Worm (Caenorhabditis elegans) whole organism, L4 larva: ENCODE data around the gene F54D10.7.

ENCODE experiments used
- D1046.2 ChIP-seq: fragments of 200-800 bp; sonication (Bioruptor generic); IDR thresholded peaks from 2 replicates; pipeline ENCODE4 v1.3.6; 2022; ENCODE audit warnings: missing genetic modification characterization, missing compliant biosample characterization
- F49E8.2 ChIP-seq: sonication (generic microtip); optimal IDR thresholded peaks from 2 replicates; lab custom pipeline; 2016; ENCODE audit warnings: missing compliant biosample characterization, mild to moderate bottlenecking, missing genetic modification characterization, borderline replicate concordance
- Y5F2A.4 ChIP-seq: fragments of 200-800 bp; sonication (Bioruptor generic); optimal IDR thresholded peaks from 2 replicates; lab custom pipeline; 2018; ENCODE audit warnings: mild to moderate bottlenecking, missing genetic modification characterization, missing compliant biosample characterization
- ceh-28 ChIP-seq: fragments of 150-350 bp; optimal IDR thresholded peaks from 2 replicates; lab custom pipeline; 2014; ENCODE audit warnings: missing biosample characterization, missing genetic modification reagents, missing genetic modification characterization
- ceh-82 ChIP-seq: sonication (generic microtip); optimal IDR thresholded peaks from 2 replicates; lab custom pipeline; 2017; ENCODE audit warnings: missing biosample characterization, missing genetic modification characterization
- cey-2 ChIP-seq: sonication (generic microtip); optimal IDR thresholded peaks from 3 replicates; lab custom pipeline; 2017; ENCODE audit warnings: missing genetic modification characterization, mild to moderate bottlenecking, missing compliant biosample characterization, antibody characterized with exemption, borderline replicate concordance; ENCODE audit not compliant: insufficient read depth
- daf-16 ChIP-seq, 3 experiments: sonication (generic microtip); optimal IDR thresholded peaks; 2 replicates each; lab custom pipeline; 2016 to 2017; ENCODE audit warnings: missing genetic modification characterization in 3 of 3, missing genetic modification reagents in 3 of 3, mild to moderate bottlenecking in 2 of 3, missing compliant biosample characterization in 2 of 3, missing biosample characterization in 1 of 3, moderate library complexity in 1 of 3
- daf-8 ChIP-seq: fragments of 200-800 bp; sonication (Bioruptor generic); IDR thresholded peaks from 2 replicates; pipeline ENCODE4 v1.3.6; 2022; ENCODE audit warnings: missing genetic modification characterization, missing compliant biosample characterization
- dmd-6 ChIP-seq: fragments of 200-800 bp; sonication (Bioruptor generic); IDR thresholded peaks from 2 replicates; pipeline ENCODE4 v1.3.6; 2022; ENCODE audit warnings: missing genetic modification reagents, missing genetic modification characterization, missing compliant biosample characterization
- dmd-8 ChIP-seq: fragments of 200-800 bp; sonication (Bioruptor generic); IDR thresholded peaks from 2 replicates; pipeline ENCODE4 v1.3.6; 2022; ENCODE audit warnings: missing genetic modification characterization, missing compliant biosample characterization
- dmd-9 ChIP-seq: fragments of 200-800 bp; sonication (Bioruptor generic); IDR thresholded peaks from 2 replicates; pipeline ENCODE4 v1.3.6; 2022; ENCODE audit warnings: missing genetic modification reagents, missing genetic modification characterization, missing compliant biosample characterization
- dpl-1 ChIP-seq: fragments of 150-350 bp; optimal IDR thresholded peaks from 2 replicates; lab custom pipeline; 2014; ENCODE audit warnings: missing biosample characterization, missing genetic modification reagents, missing genetic modification characterization
- duxl-1 ChIP-seq: sonication (generic microtip); optimal IDR thresholded peaks from 2 replicates; lab custom pipeline; 2016; ENCODE audit warnings: mild to moderate bottlenecking, missing genetic modification characterization, moderate library complexity, missing compliant biosample characterization; ENCODE audit not compliant: poor library complexity
- dve-1 ChIP-seq: sonication (generic microtip); optimal IDR thresholded peaks from 2 replicates; lab custom pipeline; 2017; ENCODE audit warnings: antibody characterized with exemption, mild to moderate bottlenecking, missing genetic modification characterization, missing compliant biosample characterization; ENCODE audit not compliant: insufficient read depth
- gei-8 ChIP-seq: fragments of 200-800 bp; sonication (Bioruptor generic); optimal IDR thresholded peaks from 2 replicates; lab custom pipeline; 2018; ENCODE audit warnings: mild to moderate bottlenecking, missing genetic modification characterization, missing compliant biosample characterization
- hif-1 ChIP-seq, 2 experiments: sonication (generic microtip); optimal IDR thresholded peaks; 2 replicates each; lab custom pipeline; 2016 to 2017; ENCODE audit warnings: missing compliant biosample characterization in 2 of 2, missing genetic modification characterization in 2 of 2, missing genetic modification reagents in 2 of 2, missing genotype in 2 of 2, mild to moderate bottlenecking in 1 of 2
- hlh-11 ChIP-seq: fragments of 200-800 bp; sonication (Bioruptor generic); optimal IDR thresholded peaks from 2 replicates; lab custom pipeline; 2018; ENCODE audit warnings: mild to moderate bottlenecking, missing genetic modification characterization, missing compliant biosample characterization
- hlh-30 ChIP-seq: sonication (generic microtip); optimal IDR thresholded peaks from 2 replicates; lab custom pipeline; 2017; ENCODE audit warnings: antibody characterized with exemption, mild to moderate bottlenecking, missing genetic modification characterization, missing compliant biosample characterization; ENCODE audit not compliant: insufficient read depth
- lin-13 ChIP-seq: fragments of 150-350 bp; optimal IDR thresholded peaks from 2 replicates; lab custom pipeline; 2014; ENCODE audit warnings: missing biosample characterization, missing genetic modification reagents, missing genetic modification characterization
- lin-15B ChIP-seq: fragments of 150-350 bp; sonication (generic microtip); optimal IDR thresholded peaks from 3 replicates; lab custom pipeline; 2014; ENCODE audit warnings: missing biosample characterization, missing genetic modification characterization
- lin-29 ChIP-seq: fragments of 200-800 bp; sonication (Bioruptor generic); IDR thresholded peaks from 2 replicates; pipeline ENCODE4 v1.3.6; 2022; ENCODE audit warnings: missing genetic modification reagents, missing genetic modification characterization, missing compliant biosample characterization
- lin-38 ChIP-seq: fragments of 200-800 bp; sonication (Bioruptor generic); IDR thresholded peaks from 2 replicates; pipeline ENCODE4 v1.3.6; 2022; ENCODE audit warnings: missing genetic modification reagents, missing genetic modification characterization, missing compliant biosample characterization
- lsy-2 ChIP-seq, 2 experiments: fragments of 150-350 bp in 1 of 2; sonication (generic microtip) in 1 of 2; optimal IDR thresholded peaks; 2 replicates each; lab custom pipeline; 2014 to 2017; ENCODE audit warnings: missing biosample characterization in 2 of 2, missing genetic modification characterization in 2 of 2
- mdl-1 ChIP-seq, 2 experiments: fragments of 150-350 bp in 1 of 2; sonication (generic microtip) in 1 of 2; optimal IDR thresholded peaks; 2 replicates each; lab custom pipeline; 2014 to 2017; ENCODE audit warnings: missing biosample characterization in 2 of 2, missing genetic modification characterization in 2 of 2
- mep-1 ChIP-seq: fragments of 150-350 bp; sonication (generic microtip); optimal IDR thresholded peaks from 3 replicates; lab custom pipeline; 2014; ENCODE audit warnings: missing biosample characterization, missing genetic modification characterization
- nhr-10 ChIP-seq: fragments of 150-350 bp; optimal IDR thresholded peaks from 2 replicates; lab custom pipeline; 2014; ENCODE audit warnings: missing biosample characterization, missing genetic modification characterization
- nhr-11 ChIP-seq: fragments of 150-350 bp; optimal IDR thresholded peaks from 2 replicates; lab custom pipeline; 2014; ENCODE audit warnings: missing biosample characterization, missing genetic modification characterization
- nhr-111 ChIP-seq: fragments of 200-800 bp; sonication (Bioruptor generic); optimal IDR thresholded peaks from 2 replicates; lab custom pipeline; 2018; ENCODE audit warnings: mild to moderate bottlenecking, missing genetic modification characterization, missing compliant biosample characterization
- nhr-237 ChIP-seq: sonication (generic microtip); optimal IDR thresholded peaks from 2 replicates; lab custom pipeline; 2017; ENCODE audit warnings: missing biosample characterization, missing genetic modification characterization
- nhr-48 ChIP-seq: sonication (generic microtip); optimal IDR thresholded peaks from 2 replicates; lab custom pipeline; 2016; ENCODE audit warnings: mild to moderate bottlenecking, missing genetic modification characterization, missing compliant biosample characterization
- nhr-6 ChIP-seq: fragments of 150-350 bp; optimal IDR thresholded peaks from 2 replicates; lab custom pipeline; 2014; ENCODE audit warnings: missing biosample characterization, missing genetic modification characterization
- pha-4 ChIP-seq, 2 experiments: fragments of 150-350 bp in 1 of 2; fragments of 200-800 bp in 1 of 2; sonication (Bioruptor generic) in 1 of 2; IDR thresholded peaks in 1 of 2; optimal IDR thresholded peaks in 1 of 2; 2 replicates each; pipeline versions ENCODE4 v1.3.6 to Lab custom; 2014 to 2022; ENCODE audit warnings: missing genetic modification characterization in 2 of 2, missing genetic modification reagents in 2 of 2, missing biosample characterization in 1 of 2, missing compliant biosample characterization in 1 of 2
- php-3 ChIP-seq: fragments of 200-800 bp; sonication (Bioruptor generic); IDR thresholded peaks from 2 replicates; pipeline ENCODE4 v1.3.6; 2022; ENCODE audit warnings: missing genetic modification reagents, missing genetic modification characterization, missing compliant biosample characterization
- rbr-2 ChIP-seq: sonication (generic microtip); optimal IDR thresholded peaks from 2 replicates; lab custom pipeline; 2016; ENCODE audit warnings: missing genotype, missing genetic modification characterization, missing compliant biosample characterization
- sdz-12 ChIP-seq: fragments of 200-800 bp; sonication (Bioruptor generic); optimal IDR thresholded peaks from 2 replicates; lab custom pipeline; 2018; ENCODE audit warnings: mild to moderate bottlenecking, missing genetic modification characterization, missing compliant biosample characterization
- snpc-4 ChIP-seq: fragments of 150-350 bp; optimal IDR thresholded peaks from 2 replicates; lab custom pipeline; 2014; ENCODE audit warnings: missing biosample characterization, missing genetic modification characterization
- spr-1 ChIP-seq: sonication (generic microtip); optimal IDR thresholded peaks from 2 replicates; lab custom pipeline; 2016; ENCODE audit warnings: mild to moderate bottlenecking, missing genetic modification characterization, missing compliant biosample characterization
- tag-97 ChIP-seq: fragments of 200-800 bp; sonication (Bioruptor generic); IDR thresholded peaks from 2 replicates; pipeline ENCODE4 v1.3.6; 2022; ENCODE audit warnings: missing genetic modification characterization, missing compliant biosample characterization
- unc-130 ChIP-seq: sonication (generic microtip); optimal IDR thresholded peaks from 2 replicates; lab custom pipeline; 2016; ENCODE audit warnings: missing genetic modification reagents, missing genetic modification characterization, missing compliant biosample characterization
- unc-62 ChIP-seq, 3 experiments: fragments of 150-350 bp in 1 of 3; sonication (generic microtip); optimal IDR thresholded peaks in 2 of 3; peaks in 1 of 3; 1 replicate in 1 of 3; 2 replicates in 2 of 3; lab custom pipeline; 2014 to 2017; ENCODE audit warnings: missing biosample characterization in 3 of 3, missing genetic modification characterization in 3 of 3, missing genetic modification reagents in 3 of 3, missing genotype in 1 of 3
- zip-2 ChIP-seq: fragments of 150-350 bp; optimal IDR thresholded peaks from 2 replicates; lab custom pipeline; 2014; ENCODE audit warnings: missing biosample characterization, missing genetic modification characterization

Gene F54D10.7

DNA sequence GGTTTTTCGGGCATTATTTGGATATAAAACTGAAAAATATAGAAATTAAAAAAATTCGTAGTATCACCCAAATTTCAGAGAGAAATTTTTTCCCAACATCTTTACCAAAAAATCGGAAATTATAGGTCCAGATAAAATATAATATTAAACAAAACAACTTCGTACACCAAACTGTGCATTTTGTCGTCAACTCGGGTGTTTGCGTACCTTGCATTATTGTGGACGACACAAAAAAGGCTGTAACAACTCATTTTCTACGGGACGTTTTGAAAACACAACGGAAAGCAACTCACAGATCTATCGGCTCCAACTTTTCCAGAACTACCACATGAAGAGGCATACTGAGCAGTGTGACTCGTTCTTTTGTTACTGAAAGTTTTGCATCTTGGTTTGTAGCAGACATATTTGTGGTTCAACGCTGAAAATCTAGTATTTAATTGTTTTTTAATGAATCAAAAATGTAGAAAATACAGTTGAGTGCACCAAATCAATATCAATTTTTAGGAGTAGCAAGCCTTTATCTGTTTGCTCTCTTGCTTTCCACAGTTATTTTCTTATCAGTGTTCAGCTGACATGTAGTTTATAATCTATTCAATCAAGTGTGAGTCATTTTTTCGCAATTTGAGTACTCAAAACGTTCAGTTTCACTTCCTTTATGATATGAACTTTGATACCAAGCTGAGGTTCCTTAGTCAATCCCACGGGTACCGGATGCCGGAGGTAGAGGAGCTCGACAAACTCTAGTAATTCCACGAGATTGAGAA, 5.5 kb downstream of the F54D10.7 start (continued):
- TF ChIP-seq pha-4 (GFP tag; IDR thresholded peaks at IDR 0.05; lab: Robert Waterston, UW) (no peak), pha-4 (tag; optimal IDR thresholded peaks at IDR 0.05; lab: Kevin White, UChicago) (no peak), nhr-237 (tag; lab: Kevin White, UChicago) (no peak), Y5F2A.4 (GFP tag; lab: Kevin White, UChicago) (no peak), daf-8 (no peak), ceh-28 (tag; lab: Kevin White, UChicago) (no peak), mep-1 (tag; lab: Kevin White, UChicago) (no peak)

DNA sequence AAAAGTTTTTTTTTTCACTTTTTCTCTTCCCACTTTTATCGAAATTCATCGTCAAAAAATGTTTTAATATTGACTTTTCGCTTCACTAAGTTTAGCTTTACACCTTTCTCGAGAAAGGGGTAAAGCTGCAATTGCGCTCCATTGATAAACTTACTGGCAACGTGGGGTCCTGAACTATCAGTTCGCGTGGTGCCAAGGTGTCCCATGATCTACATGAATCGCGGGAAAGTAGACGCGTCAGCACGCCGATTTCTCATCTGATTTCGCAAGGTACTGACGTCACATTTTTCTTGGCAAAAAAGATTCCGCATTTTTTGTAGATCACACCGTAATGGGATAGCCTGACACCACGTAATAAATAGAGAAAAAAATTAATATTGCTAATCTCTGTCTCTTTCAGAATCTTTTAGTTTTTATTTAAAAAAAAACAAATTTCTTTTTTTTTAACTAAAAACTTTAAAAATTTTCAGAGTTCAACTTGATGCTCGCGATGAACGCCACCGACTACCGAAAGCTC, 9.2 kb downstream of the F54D10.7 start, which contains the start of gene lido-15:
Gene lido-15 (plus strand): TSS at position 467 of the 517 bp plus-strand sequence.
- TF ChIP-seq hlh-30 (tag; lab: Kevin White, UChicago) (peak; percentile 51), unc-62 (GFP tag; optimal IDR thresholded peaks at IDR 0.05 in 1 of 2; lab: Kevin White, UChicago) (peak in 1 of 2 experiments; percentile 64), unc-62 (tag; optimal IDR thresholded peaks at IDR 0.05; lab: Kevin White, UChicago) (no peak), lin-38 (GFP tag; lab: Robert Waterston, UW) (peak; percentile 42), hif-1 (tag; optimal IDR thresholded peaks at IDR 0.05; lab: Kevin White, UChicago) (no peak)

DNA sequence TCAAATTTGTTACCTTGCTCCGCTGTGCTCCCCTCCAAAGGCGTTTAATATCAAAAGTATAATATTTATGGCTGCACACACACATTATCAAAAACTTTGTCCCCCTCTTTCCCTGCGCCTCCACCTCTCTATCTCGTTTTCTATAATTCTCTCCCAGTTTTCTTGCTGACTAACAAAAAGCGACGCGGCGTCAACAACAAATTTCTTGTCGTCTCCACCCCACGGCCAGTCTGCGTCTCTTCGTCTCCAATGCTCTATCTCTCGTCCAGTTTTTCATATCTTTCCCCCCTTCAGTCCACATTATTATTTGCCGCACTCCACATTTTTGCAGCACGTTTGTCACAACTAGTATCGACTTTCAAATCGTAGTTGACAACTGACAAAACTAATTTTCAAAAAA, 10.5 kb downstream of the F54D10.7 start:
- TF ChIP-seq tag-97 (GFP tag; lab: Robert Waterston, UW), result no peak
- TF ChIP-seq unc-62 (GFP tag; optimal IDR thresholded peaks at IDR 0.05 in 1 of 2; lab: Kevin White, UChicago), result peak in 1 of 2 experiments; percentile 81
- TF ChIP-seq unc-62 (tag; optimal IDR thresholded peaks at IDR 0.05; lab: Kevin White, UChicago), result no peak
- TF ChIP-seq cey-2 (tag; lab: Kevin White, UChicago), result no peak
- peak in 1 of 2 experiments; percentile 5 for TF ChIP-seq mdl-1 (tag; optimal IDR thresholded peaks at IDR 0.05; lab: Kevin White, UChicago)
- TF ChIP-seq duxl-1 (tag; lab: Kevin White, UChicago), result no peak
- no peak for TF ChIP-seq zip-2
- no peak for TF ChIP-seq nhr-11 (tag; lab: Kevin White, UChicago)
- no peak for TF ChIP-seq dmd-8 (GFP tag; lab: Robert Waterston, UW)
- TF ChIP-seq spr-1, result peak; percentile 27
- TF ChIP-seq rbr-2 (tag; lab: Kevin White, UChicago), result peak; percentile 68
- no peak for TF ChIP-seq snpc-4 (tag; lab: Kevin White, UChicago)
- TF ChIP-seq unc-130, result no peak
- TF ChIP-seq dmd-6, result peak; percentile 36; the same call in 1 of the 2 replicates
- no peak for TF ChIP-seq nhr-48 (tag; lab: Kevin White, UChicago)
- no peak for TF ChIP-seq nhr-111 (GFP tag; lab: Kevin White, UChicago)
- TF ChIP-seq lin-13 (GFP tag; lab: Kevin White, UChicago), result peak; percentile 24
- no peak for TF ChIP-seq ceh-28 (tag; lab: Kevin White, UChicago)
- TF ChIP-seq lin-38 (GFP tag; lab: Robert Waterston, UW), result 0 out of 2 replicates have a peak, but pooled peaks have one; percentile 7
- TF ChIP-seq daf-16 (GFP tag; optimal IDR thresholded peaks at IDR 0.05; lab: Kevin White, UChicago), result peak in 1 of 2 experiments; percentile 64
- TF ChIP-seq daf-16 (tag; optimal IDR thresholded peaks at IDR 0.05; lab: Kevin White, UChicago), result peak; percentile 77
- TF ChIP-seq Y5F2A.4 (GFP tag; lab: Kevin White, UChicago), result no peak
- TF ChIP-seq dmd-9 (GFP tag; lab: Robert Waterston, UW), result no peak
- TF ChIP-seq php-3 (GFP tag; lab: Robert Waterston, UW), result 0 out of 2 replicates have a peak, but pooled peaks have one; percentile 36
- peak in 1 of 2 experiments; percentile 49 for TF ChIP-seq lsy-2 (tag; optimal IDR thresholded peaks at IDR 0.05; lab: Kevin White, UChicago)
- TF ChIP-seq sdz-12 (GFP tag; lab: Kevin White, UChicago), result no peak
- peak; percentile 13 for TF ChIP-seq dpl-1 (GFP tag; lab: Kevin White, UChicago)
- TF ChIP-seq hlh-11 (tag; lab: Kevin White, UChicago), result peak; percentile 63
- TF ChIP-seq F49E8.2, result no peak
- TF ChIP-seq D1046.2, result no peak
- TF ChIP-seq lin-29 (GFP tag; lab: Robert Waterston, UW), result no peak
- TF ChIP-seq dve-1 (tag; lab: Kevin White, UChicago), result peak; percentile 87
- no peak for TF ChIP-seq lin-15B (tag; lab: Kevin White, UChicago)
- no peak for TF ChIP-seq ceh-82 (tag; lab: Kevin White, UChicago)
- TF ChIP-seq gei-8 (GFP tag; lab: Kevin White, UChicago), result no peak
- TF ChIP-seq nhr-10 (tag; lab: Kevin White, UChicago), result no peak
- peak; percentile 42 for TF ChIP-seq nhr-6 (tag; lab: Kevin White, UChicago)
- peak; percentile 85 for TF ChIP-seq mep-1 (tag; lab: Kevin White, UChicago)
